Fruit fly (Drosophila melanogaster) whole organism, wandering third instar larva: Measurements from ENCODE around the gene CG42354.

Experiments
- Abd-B ChIP-seq: fragments of >200 bp; optimal IDR thresholded peaks from 2 replicates; lab custom pipeline; 2017; ENCODE audit warnings: missing biosample characterization, missing genetic modification characterization
- CG32264 ChIP-seq: fragments of 200-800 bp; sonication (Bioruptor generic); optimal IDR thresholded peaks from 2 replicates; lab custom pipeline; 2016; ENCODE audit warnings: missing biosample characterization, missing genetic modification characterization
- CG9705 ChIP-seq: fragments of 200-800 bp; sonication (Bioruptor generic); optimal IDR thresholded peaks from 2 replicates; lab custom pipeline; 2018; ENCODE audit warnings: missing biosample characterization, mild to moderate bottlenecking, missing genetic modification characterization
- CrebA ChIP-seq: fragments of 200-800 bp; sonication (Bioruptor generic); optimal IDR thresholded peaks from 2 replicates; lab custom pipeline; 2016; ENCODE audit warnings: missing biosample characterization, mild to moderate bottlenecking, missing genetic modification characterization, borderline replicate concordance
- Dfd ChIP-seq: fragments of >200 bp; optimal IDR thresholded peaks from 2 replicates; lab custom pipeline; 2017; ENCODE audit warnings: missing biosample characterization, missing genetic modification characterization
- Dif ChIP-seq: fragments of 200-275, 200-300 bp; sonication (Bioruptor generic); optimal IDR thresholded peaks from 2 replicates; lab custom pipeline; 2018; ENCODE audit warnings: missing biosample characterization, missing genetic modification characterization; ENCODE audit not compliant: partially characterized antibody
- GATAd ChIP-seq: sonication (Bioruptor generic); optimal IDR thresholded peaks from 2 replicates; lab custom pipeline; 2016; ENCODE audit warnings: missing biosample characterization, missing genetic modification characterization
- HLH106 ChIP-seq: fragments of 200-800 bp; optimal IDR thresholded peaks from 3 replicates; lab custom pipeline; 2019; ENCODE audit warnings: missing biosample characterization, mild to moderate bottlenecking, missing genetic modification characterization, moderate library complexity
- Hnf4 ChIP-seq: fragments of 200-800 bp; sonication (Bioruptor generic); optimal IDR thresholded peaks from 2 replicates; lab custom pipeline; 2016; ENCODE audit warnings: missing biosample characterization, mild to moderate bottlenecking, missing genetic modification characterization
- Hr83 ChIP-seq: fragments of 200-300 bp; sonication (Bioruptor generic); optimal IDR thresholded peaks from 2 replicates; lab custom pipeline; 2016; ENCODE audit warnings: missing biosample characterization, mild to moderate bottlenecking, missing genetic modification characterization, moderate library complexity; ENCODE audit not compliant: poor library complexity, severe bottlenecking
- Jra ChIP-seq: sonication (Bioruptor generic); optimal IDR thresholded peaks from 2 replicates; lab custom pipeline; 2016; ENCODE audit warnings: missing biosample characterization, missing genetic modification characterization
- Mio ChIP-seq: sonication (Bioruptor generic); optimal IDR thresholded peaks from 2 replicates; lab custom pipeline; 2016; ENCODE audit warnings: missing biosample characterization, missing genetic modification characterization
- Myc ChIP-seq: fragments of >200 bp; optimal IDR thresholded peaks from 2 replicates; lab custom pipeline; 2017
- N ChIP-seq: fragments of >200 bp; optimal IDR thresholded peaks from 2 replicates; lab custom pipeline; 2018; ENCODE audit warnings: missing biosample characterization, missing external identifiers, missing genetic modification characterization
- OdsH ChIP-seq: fragments of 200-800 bp; sonication (Bioruptor generic); optimal IDR thresholded peaks from 2 replicates; lab custom pipeline; 2016; ENCODE audit warnings: missing biosample characterization, mild to moderate bottlenecking, missing genetic modification characterization
- Rel ChIP-seq, 2 experiments: fragments of 200-800 bp; sonication (Bioruptor generic) in 1 of 2; optimal IDR thresholded peaks; 2 replicates in 1 of 2; 3 replicates in 1 of 2; lab custom pipeline; 2016 to 2019; ENCODE audit warnings: mild to moderate bottlenecking in 2 of 2, missing biosample characterization in 2 of 2, missing genetic modification characterization in 2 of 2, moderate library complexity in 1 of 2
- Sp1 ChIP-seq: fragments of 200-800 bp; sonication (Bioruptor generic); optimal IDR thresholded peaks from 3 replicates; lab custom pipeline; 2019; ENCODE audit warnings: missing biosample characterization, mild to moderate bottlenecking, missing genetic modification characterization, moderate library complexity
- Vsx2 ChIP-seq: fragments of 200-300, 225-300 bp; sonication (Bioruptor generic); optimal IDR thresholded peaks from 2 replicates; lab custom pipeline; 2018; ENCODE audit warnings: missing biosample characterization, missing genetic modification characterization; ENCODE audit not compliant: partially characterized antibody
- br ChIP-seq: fragments of 200-800 bp; sonication (Bioruptor generic); optimal IDR thresholded peaks from 2 replicates; lab custom pipeline; 2016; ENCODE audit warnings: missing biosample characterization, missing genetic modification characterization
- dmrt93B ChIP-seq: fragments of 200-800 bp; sonication (Bioruptor generic); optimal IDR thresholded peaks from 2 replicates; lab custom pipeline; 2018; ENCODE audit warnings: missing biosample characterization, mild to moderate bottlenecking, missing genetic modification characterization
- dsf ChIP-seq: sonication (Bioruptor generic); optimal IDR thresholded peaks from 2 replicates; lab custom pipeline; 2016; ENCODE audit warnings: missing biosample characterization, missing genetic modification characterization, borderline replicate concordance
- ey ChIP-seq: fragments of 200-800 bp; sonication (Bioruptor generic); optimal IDR thresholded peaks from 2 replicates; lab custom pipeline; 2016; ENCODE audit warnings: missing biosample characterization, missing genetic modification characterization
- fru ChIP-seq: fragments of 200-800 bp; sonication (Bioruptor generic); optimal IDR thresholded peaks from 3 replicates; lab custom pipeline; 2016; ENCODE audit warnings: missing biosample characterization, mild to moderate bottlenecking, missing genetic modification characterization
- h ChIP-seq: fragments of 200-800 bp; sonication (Bioruptor generic); optimal IDR thresholded peaks from 3 replicates; lab custom pipeline; 2016; ENCODE audit warnings: missing biosample characterization, mild to moderate bottlenecking, missing genetic modification characterization
- rgr ChIP-seq: fragments of 200-800 bp; sonication (Bioruptor generic); optimal IDR thresholded peaks from 3 replicates; lab custom pipeline; 2016; ENCODE audit warnings: missing biosample characterization, mild to moderate bottlenecking, missing genetic modification characterization
- tai ChIP-seq: sonication (Bioruptor generic); optimal IDR thresholded peaks from 2 replicates; lab custom pipeline; 2016; ENCODE audit warnings: missing biosample characterization, missing genetic modification characterization
- usp ChIP-seq: fragments of >200 bp; optimal IDR thresholded peaks from 2 replicates; lab custom pipeline; 2017; ENCODE audit warnings: missing biosample characterization, missing genetic modification characterization

Gene CG42354

dm6 chrX:16073375-16073982, 31.3 kb downstream of the CG42354 start, which contains the start of gene Nipsnap:
Gene Nipsnap, minus strand, starts transcription at chrX:16073568.
- no peak for TF ChIP-seq Sp1 (GFP tag; lab: Kevin White, UChicago)
- no peak for TF ChIP-seq rgr
- no peak for TF ChIP-seq Vsx2 (GFP tag; lab: Kevin White, UChicago)
- TF ChIP-seq Hnf4 (GFP tag; lab: Kevin White, UChicago), result peak; percentile 8
- TF ChIP-seq dsf (GFP tag; lab: Kevin White, UChicago), result no peak
- no peak for TF ChIP-seq Abd-B (GFP tag; lab: Kevin White, UChicago)
- TF ChIP-seq fru, result no peak
- peak; percentile 11 for TF ChIP-seq Jra
- no peak for TF ChIP-seq br (GFP tag; lab: Kevin White, UChicago)
- peak; percentile 37 for TF ChIP-seq Hr83 (GFP tag; lab: Kevin White, UChicago)
- TF ChIP-seq Mio, result no peak
- no peak for TF ChIP-seq HLH106 (tag; lab: Kevin White, UChicago)
- no peak for TF ChIP-seq CrebA (GFP tag; lab: Kevin White, UChicago)
- TF ChIP-seq Dif (GFP tag; lab: Kevin White, UChicago), result no peak

dm6 chrX:16072658-16073374, 31.9 kb downstream of the CG42354 start:
- TF ChIP-seq Myc, result peak; percentile 81
- no peak for TF ChIP-seq Dfd (GFP tag; lab: Kevin White, UChicago)
- TF ChIP-seq h, result no peak

dm6 chrX:16072193-16072592, 32.6 kb downstream of the CG42354 start:
- TF ChIP-seq h (peak; percentile 6), fru (peak; percentile 0), CrebA (GFP tag; lab: Kevin White, UChicago) (peak; percentile 70), CG32264 (GFP tag; lab: Kevin White, UChicago) (no peak)

dm6 chrX:16063414-16063938, 41.3 kb downstream of the CG42354 start, which contains the start of gene dpr18:
Gene dpr18, plus strand, starts transcription at chrX:16063738.
- TF ChIP-seq CrebA (GFP tag; lab: Kevin White, UChicago) (no peak), Abd-B (GFP tag; lab: Kevin White, UChicago) (no peak), Dif (GFP tag; lab: Kevin White, UChicago) (no peak), Myc (no peak), dmrt93B (GFP tag; lab: Kevin White, UChicago) (no peak), Hnf4 (GFP tag; lab: Kevin White, UChicago) (no peak), Jra (no peak), usp (GFP tag; lab: Kevin White, UChicago) (no peak), Vsx2 (GFP tag; lab: Kevin White, UChicago) (no peak), OdsH (GFP tag; lab: Kevin White, UChicago) (no peak), ey (GFP tag; lab: Kevin White, UChicago) (no peak), dsf (GFP tag; lab: Kevin White, UChicago) (no peak), N (GFP tag; lab: Kevin White, UChicago) (no peak), Rel (GFP tag; optimal IDR thresholded peaks at IDR 0.05; lab: Kevin White, UChicago) (no peak), Rel (tag; optimal IDR thresholded peaks at IDR 0.05; lab: Kevin White, UChicago) (no peak), GATAd (GFP tag; lab: Kevin White, UChicago) (no peak), CG9705 (GFP tag; lab: Kevin White, UChicago) (no peak), tai (no peak)
- TF ChIP-seq, all 38 proteins: peak for 0

dm6 chrX:16062720-16063413, 41.9 kb downstream of the CG42354 start, which contains the start of gene CG12395:
Gene CG12395, minus strand, starts transcription at chrX:16062898.
- TF ChIP-seq HLH106 (tag; lab: Kevin White, UChicago), result no peak
- TF ChIP-seq dsf (GFP tag; lab: Kevin White, UChicago), result no peak
- TF ChIP-seq Myc, result peak; percentile 71
- TF ChIP-seq usp (GFP tag; lab: Kevin White, UChicago), result no peak
